Fruit fly (Drosophila melanogaster) whole organism, wandering third instar larva: ENCODE measurements around the gene Spag1.

Source experiments
- Abd-B ChIP-seq: fragments of >200 bp; optimal IDR thresholded peaks from 2 replicates; lab custom pipeline; 2017; ENCODE audit warnings: missing biosample characterization, missing genetic modification characterization
- CG32264 ChIP-seq: fragments of 200-800 bp; sonication (Bioruptor generic); optimal IDR thresholded peaks from 2 replicates; lab custom pipeline; 2016; ENCODE audit warnings: missing biosample characterization, missing genetic modification characterization
- CG9705 ChIP-seq: fragments of 200-800 bp; sonication (Bioruptor generic); optimal IDR thresholded peaks from 2 replicates; lab custom pipeline; 2018; ENCODE audit warnings: missing biosample characterization, mild to moderate bottlenecking, missing genetic modification characterization
- CrebA ChIP-seq: fragments of 200-800 bp; sonication (Bioruptor generic); optimal IDR thresholded peaks from 2 replicates; lab custom pipeline; 2016; ENCODE audit warnings: missing biosample characterization, mild to moderate bottlenecking, missing genetic modification characterization, borderline replicate concordance
- Dif ChIP-seq: fragments of 200-275, 200-300 bp; sonication (Bioruptor generic); optimal IDR thresholded peaks from 2 replicates; lab custom pipeline; 2018; ENCODE audit warnings: missing biosample characterization, missing genetic modification characterization; ENCODE audit not compliant: partially characterized antibody
- HLH106 ChIP-seq: fragments of 200-800 bp; optimal IDR thresholded peaks from 3 replicates; lab custom pipeline; 2019; ENCODE audit warnings: missing biosample characterization, mild to moderate bottlenecking, missing genetic modification characterization, moderate library complexity
- Hnf4 ChIP-seq: fragments of 200-800 bp; sonication (Bioruptor generic); optimal IDR thresholded peaks from 2 replicates; lab custom pipeline; 2016; ENCODE audit warnings: missing biosample characterization, mild to moderate bottlenecking, missing genetic modification characterization
- Hr78 ChIP-seq: fragments of >200 bp; optimal IDR thresholded peaks from 2 replicates; lab custom pipeline; 2017; ENCODE audit warnings: missing biosample characterization, missing genetic modification characterization
- Hr83 ChIP-seq: fragments of 200-300 bp; sonication (Bioruptor generic); optimal IDR thresholded peaks from 2 replicates; lab custom pipeline; 2016; ENCODE audit warnings: missing biosample characterization, mild to moderate bottlenecking, missing genetic modification characterization, moderate library complexity; ENCODE audit not compliant: poor library complexity, severe bottlenecking
- Jra ChIP-seq: sonication (Bioruptor generic); optimal IDR thresholded peaks from 2 replicates; lab custom pipeline; 2016; ENCODE audit warnings: missing biosample characterization, missing genetic modification characterization
- Mio ChIP-seq: sonication (Bioruptor generic); optimal IDR thresholded peaks from 2 replicates; lab custom pipeline; 2016; ENCODE audit warnings: missing biosample characterization, missing genetic modification characterization
- Myc ChIP-seq: fragments of >200 bp; optimal IDR thresholded peaks from 2 replicates; lab custom pipeline; 2017
- N ChIP-seq: fragments of >200 bp; optimal IDR thresholded peaks from 2 replicates; lab custom pipeline; 2018; ENCODE audit warnings: missing biosample characterization, missing external identifiers, missing genetic modification characterization
- OdsH ChIP-seq: fragments of 200-800 bp; sonication (Bioruptor generic); optimal IDR thresholded peaks from 2 replicates; lab custom pipeline; 2016; ENCODE audit warnings: missing biosample characterization, mild to moderate bottlenecking, missing genetic modification characterization
- Rel ChIP-seq, 2 experiments: fragments of 200-800 bp; sonication (Bioruptor generic) in 1 of 2; optimal IDR thresholded peaks; 2 replicates in 1 of 2; 3 replicates in 1 of 2; lab custom pipeline; 2016 to 2019; ENCODE audit warnings: mild to moderate bottlenecking in 2 of 2, missing biosample characterization in 2 of 2, missing genetic modification characterization in 2 of 2, moderate library complexity in 1 of 2
- Sp1 ChIP-seq: fragments of 200-800 bp; sonication (Bioruptor generic); optimal IDR thresholded peaks from 3 replicates; lab custom pipeline; 2019; ENCODE audit warnings: missing biosample characterization, mild to moderate bottlenecking, missing genetic modification characterization, moderate library complexity
- Vsx2 ChIP-seq: fragments of 200-300, 225-300 bp; sonication (Bioruptor generic); optimal IDR thresholded peaks from 2 replicates; lab custom pipeline; 2018; ENCODE audit warnings: missing biosample characterization, missing genetic modification characterization; ENCODE audit not compliant: partially characterized antibody
- br ChIP-seq: fragments of 200-800 bp; sonication (Bioruptor generic); optimal IDR thresholded peaks from 2 replicates; lab custom pipeline; 2016; ENCODE audit warnings: missing biosample characterization, missing genetic modification characterization
- brk ChIP-seq: fragments of 200-800 bp; sonication (Bioruptor generic); optimal IDR thresholded peaks from 2 replicates; lab custom pipeline; 2016; ENCODE audit warnings: missing biosample characterization, mild to moderate bottlenecking, missing genetic modification characterization
- dmrt93B ChIP-seq: fragments of 200-800 bp; sonication (Bioruptor generic); optimal IDR thresholded peaks from 2 replicates; lab custom pipeline; 2018; ENCODE audit warnings: missing biosample characterization, mild to moderate bottlenecking, missing genetic modification characterization
- ey ChIP-seq: fragments of 200-800 bp; sonication (Bioruptor generic); optimal IDR thresholded peaks from 2 replicates; lab custom pipeline; 2016; ENCODE audit warnings: missing biosample characterization, missing genetic modification characterization
- foxo ChIP-seq, 2 experiments: fragments of 200-800 bp; sonication (Bioruptor generic); optimal IDR thresholded peaks; 2 replicates in 1 of 2; 3 replicates in 1 of 2; lab custom pipeline; 2016 to 2017; ENCODE audit warnings: missing biosample characterization in 2 of 2, missing genetic modification characterization in 2 of 2
- fru ChIP-seq: fragments of 200-800 bp; sonication (Bioruptor generic); optimal IDR thresholded peaks from 3 replicates; lab custom pipeline; 2016; ENCODE audit warnings: missing biosample characterization, mild to moderate bottlenecking, missing genetic modification characterization
- h ChIP-seq: fragments of 200-800 bp; sonication (Bioruptor generic); optimal IDR thresholded peaks from 3 replicates; lab custom pipeline; 2016; ENCODE audit warnings: missing biosample characterization, mild to moderate bottlenecking, missing genetic modification characterization
- jim ChIP-seq: fragments of 175-275, 200-325 bp; sonication (Bioruptor generic); optimal IDR thresholded peaks from 2 replicates; lab custom pipeline; 2016; ENCODE audit warnings: missing biosample characterization, mild to moderate bottlenecking, missing genetic modification characterization
- lola ChIP-seq: fragments of >200 bp; optimal IDR thresholded peaks from 2 replicates; lab custom pipeline; 2017; ENCODE audit warnings: missing biosample characterization, missing genetic modification characterization
- pan ChIP-seq: fragments of >200 bp; optimal IDR thresholded peaks from 2 replicates; lab custom pipeline; 2017
- psq ChIP-seq: fragments of 200-800 bp; sonication (Bioruptor generic); optimal IDR thresholded peaks from 3 replicates; lab custom pipeline; 2017; ENCODE audit warnings: missing biosample characterization, mild to moderate bottlenecking, missing genetic modification characterization, moderate library complexity
- rgr ChIP-seq: fragments of 200-800 bp; sonication (Bioruptor generic); optimal IDR thresholded peaks from 3 replicates; lab custom pipeline; 2016; ENCODE audit warnings: missing biosample characterization, mild to moderate bottlenecking, missing genetic modification characterization
- sage ChIP-seq: fragments of 200-800 bp; sonication (Bioruptor generic); optimal IDR thresholded peaks from 2 replicates; lab custom pipeline; 2016; ENCODE audit warnings: missing biosample characterization, mild to moderate bottlenecking, missing genetic modification characterization
- sv ChIP-seq: fragments of 200-800 bp; sonication (Bioruptor generic); optimal IDR thresholded peaks from 3 replicates; lab custom pipeline; 2016; ENCODE audit warnings: missing biosample characterization, missing genetic modification characterization
- tai ChIP-seq: sonication (Bioruptor generic); optimal IDR thresholded peaks from 2 replicates; lab custom pipeline; 2016; ENCODE audit warnings: missing biosample characterization, missing genetic modification characterization
- usp ChIP-seq: fragments of >200 bp; optimal IDR thresholded peaks from 2 replicates; lab custom pipeline; 2017; ENCODE audit warnings: missing biosample characterization, missing genetic modification characterization
- woc ChIP-seq: sonication (Bioruptor generic); optimal IDR thresholded peaks from 2 replicates; lab custom pipeline; 2016; ENCODE audit warnings: missing biosample characterization, mild to moderate bottlenecking, missing genetic modification characterization

Gene Spag1

DNA sequence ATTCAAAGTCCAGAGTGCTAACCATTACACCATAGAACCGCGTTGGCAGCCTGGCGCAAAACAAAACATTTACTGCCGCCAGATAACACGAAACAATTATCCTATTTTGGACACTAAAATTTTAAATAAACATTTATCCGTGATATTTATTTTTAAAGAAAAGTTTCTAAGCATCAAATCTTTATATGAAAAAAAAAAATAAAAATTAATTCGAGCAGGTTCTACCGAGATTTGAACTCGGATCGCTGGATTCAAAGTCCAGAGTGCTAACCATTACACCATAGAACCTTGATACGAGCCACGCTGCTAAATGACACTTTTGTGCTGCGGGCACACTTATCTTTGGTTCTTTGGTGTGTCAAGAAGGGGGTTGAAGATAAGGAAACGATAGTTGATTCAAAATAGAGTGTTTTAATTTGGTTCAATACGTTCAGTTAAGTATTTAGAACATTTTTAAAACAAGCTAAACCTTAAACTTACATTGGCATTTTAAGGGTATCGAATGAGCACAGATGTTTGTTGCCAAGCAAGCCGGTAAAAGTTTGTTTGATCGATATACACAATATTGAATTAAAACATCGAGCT is at the start of gene Spag1:
TSS of gene Spag1 (plus strand) at position 535 of the 585 bp plus-strand sequence.
- TF ChIP-seq pan (lab: Kevin White, UChicago): no peak
- TF ChIP-seq Rel (GFP tag; optimal IDR thresholded peaks at IDR 0.05; lab: Kevin White, UChicago): no peak
- TF ChIP-seq Rel (tag; optimal IDR thresholded peaks at IDR 0.05; lab: Kevin White, UChicago): no peak
- no peak for TF ChIP-seq CG9705 (GFP tag; lab: Kevin White, UChicago)
- peak; percentile 95 for TF ChIP-seq CrebA (GFP tag; lab: Kevin White, UChicago)
- no peak for TF ChIP-seq Abd-B
- TF ChIP-seq Hr83: no peak
- no peak for TF ChIP-seq fru
- TF ChIP-seq woc: peak; percentile 8
- TF ChIP-seq HLH106 (tag; lab: Kevin White, UChicago): no peak
- peak; percentile 75 for TF ChIP-seq Hnf4 (GFP tag; lab: Kevin White, UChicago)
- TF ChIP-seq usp (GFP tag; lab: Kevin White, UChicago): no peak
- TF ChIP-seq Mio (GFP tag; lab: Kevin White, UChicago): no peak
- TF ChIP-seq Myc: no peak
- TF ChIP-seq Jra (GFP tag; lab: Kevin White, UChicago): peak; percentile 42
- peak; percentile 4 for TF ChIP-seq CG32264 (GFP tag; lab: Kevin White, UChicago)
- no peak for TF ChIP-seq Hr78
- TF ChIP-seq brk (GFP tag; lab: Kevin White, UChicago): peak; percentile 46
- no peak for TF ChIP-seq psq (GFP tag; lab: Kevin White, UChicago)
- TF ChIP-seq sage (GFP tag; lab: Kevin White, UChicago): peak; percentile 72
- no peak for TF ChIP-seq ey (GFP tag; lab: Kevin White, UChicago)
- TF ChIP-seq Sp1 (GFP tag; lab: Kevin White, UChicago): no peak
- no peak for TF ChIP-seq foxo (GFP tag; optimal IDR thresholded peaks at IDR 0.05; lab: Kevin White, UChicago)
- TF ChIP-seq OdsH (GFP tag; lab: Kevin White, UChicago): no peak

DNA sequence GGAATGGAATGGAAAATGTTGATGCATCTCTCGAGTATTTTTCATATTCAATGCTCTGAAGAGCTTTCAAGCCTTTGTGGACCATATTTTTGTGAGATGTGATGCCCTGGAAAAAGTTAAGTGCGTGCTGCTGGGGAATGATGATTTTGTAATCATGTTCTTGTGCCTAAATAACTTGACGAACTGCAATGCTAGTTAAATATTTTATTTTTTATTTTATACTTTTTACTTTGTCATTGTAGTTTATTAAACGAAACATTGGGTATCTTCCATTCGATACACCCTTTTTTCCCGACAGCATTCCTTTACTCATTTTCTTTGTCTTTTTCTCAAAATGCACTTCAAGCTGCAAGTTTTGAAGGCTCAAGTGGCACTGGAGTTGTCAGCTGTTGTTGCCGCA is 47.6 kb upstream of the Spag1 start:
- peak in 1 of 2 experiments; percentile 33 for TF ChIP-seq foxo (GFP tag; optimal IDR thresholded peaks at IDR 0.05; lab: Kevin White, UChicago)
- peak; percentile 4 for TF ChIP-seq woc
- no peak for TF ChIP-seq OdsH (GFP tag; lab: Kevin White, UChicago)
- no peak for TF ChIP-seq jim
- TF ChIP-seq rgr (GFP tag; lab: Kevin White, UChicago): peak; percentile 30
- TF ChIP-seq tai (GFP tag; lab: Kevin White, UChicago): no peak
- TF ChIP-seq, all 38 proteins: peak for 3

DNA sequence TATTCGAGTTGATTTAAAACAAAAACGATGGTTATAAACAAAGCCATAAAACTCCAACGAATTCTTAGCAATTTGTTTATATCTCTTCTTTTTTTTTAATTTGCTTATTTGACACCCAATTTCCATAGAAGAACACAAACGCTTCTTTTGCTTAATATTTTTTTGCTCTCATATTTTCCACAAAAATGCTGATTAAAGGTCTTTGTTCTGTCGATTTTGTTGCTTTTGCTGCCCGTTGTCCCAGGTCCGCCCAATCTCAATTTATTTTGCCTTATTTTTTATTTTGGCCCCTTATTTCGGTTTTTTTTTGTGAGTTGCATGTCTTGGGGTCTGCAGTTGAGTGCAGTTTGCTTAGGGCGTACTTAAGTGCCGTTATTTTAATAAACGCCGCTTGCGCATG is 41.6 kb upstream of the Spag1 start:
- TF ChIP-seq Hnf4 (GFP tag; lab: Kevin White, UChicago): no peak
- no peak for TF ChIP-seq Abd-B
- TF ChIP-seq Rel (GFP tag; optimal IDR thresholded peaks at IDR 0.05; lab: Kevin White, UChicago): no peak
- no peak for TF ChIP-seq Rel (tag; optimal IDR thresholded peaks at IDR 0.05; lab: Kevin White, UChicago)
- TF ChIP-seq Jra (GFP tag; lab: Kevin White, UChicago): no peak
- TF ChIP-seq OdsH (GFP tag; lab: Kevin White, UChicago): no peak
- TF ChIP-seq woc: no peak
- TF ChIP-seq N: no peak
- TF ChIP-seq ey (GFP tag; lab: Kevin White, UChicago): no peak
- TF ChIP-seq dmrt93B (GFP tag; lab: Kevin White, UChicago): no peak
- no peak for TF ChIP-seq rgr (GFP tag; lab: Kevin White, UChicago)
- no peak for TF ChIP-seq Hr83
- no peak for TF ChIP-seq usp (GFP tag; lab: Kevin White, UChicago)
- TF ChIP-seq, all 38 proteins: peak for 0

DNA sequence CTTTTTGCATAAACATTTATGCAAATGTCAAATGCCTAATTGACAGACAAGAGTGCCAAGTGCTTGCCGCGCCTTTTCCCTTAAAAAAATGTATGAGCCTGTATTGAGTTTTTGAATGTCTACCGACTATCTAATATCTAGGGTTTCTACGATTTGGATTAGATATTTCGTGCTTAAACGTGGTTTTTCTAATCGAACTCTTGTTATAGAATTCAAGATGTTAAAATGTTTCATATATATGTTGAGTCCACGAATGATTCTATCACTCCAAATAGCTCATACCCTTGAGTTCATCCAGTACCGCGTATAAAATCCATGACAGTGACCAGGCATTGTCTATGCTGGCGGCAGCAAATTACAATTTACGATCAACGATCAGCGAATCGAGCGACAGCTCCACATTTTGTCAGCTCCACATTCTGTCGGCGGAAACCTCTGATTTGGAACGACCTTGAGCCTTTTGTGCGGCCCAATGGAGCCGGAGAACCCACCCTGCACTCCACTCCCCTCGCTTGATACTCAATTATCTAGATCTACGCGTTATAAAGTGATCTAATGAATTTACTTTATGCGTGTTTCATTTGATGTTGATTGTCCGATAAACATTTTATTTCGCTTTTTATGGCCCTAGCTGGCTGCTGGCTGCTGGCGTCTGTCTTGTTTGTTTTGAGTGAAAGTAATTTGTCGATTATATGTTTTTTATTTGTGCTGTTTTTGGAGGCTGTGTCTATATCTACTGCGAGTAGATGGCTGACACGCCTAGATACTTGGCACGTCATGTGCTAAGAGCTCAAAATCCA is 40.7 kb upstream of the Spag1 start:
- TF ChIP-seq lola (GFP tag; lab: Kevin White, UChicago) (no peak), woc (no peak), Dif (GFP tag; lab: Kevin White, UChicago) (no peak), fru (no peak), h (no peak), Hr78 (no peak), br (GFP tag; lab: Kevin White, UChicago) (no peak), Myc (no peak), CrebA (GFP tag; lab: Kevin White, UChicago) (no peak), Vsx2 (GFP tag; lab: Kevin White, UChicago) (no peak), CG32264 (GFP tag; lab: Kevin White, UChicago) (no peak), pan (lab: Kevin White, UChicago) (no peak), sv (GFP tag; lab: Kevin White, UChicago) (no peak), jim (no peak), ey (GFP tag; lab: Kevin White, UChicago) (no peak), OdsH (GFP tag; lab: Kevin White, UChicago) (no peak)
